Worm (Caenorhabditis elegans) whole organism, mixed stage, embryonic: ENCODE measurements around the gene dsl-7.

ENCODE experiments used
- ceh-39 ChIP-seq: fragments of 150-350 bp; optimal IDR thresholded peaks from 2 replicates; lab custom pipeline; 2014; ENCODE audit warnings: missing biosample characterization, missing genetic modification characterization
- ceh-83 ChIP-seq: fragments of 200-800 bp; sonication (Bioruptor generic); optimal IDR thresholded peaks from 2 replicates; lab custom pipeline; 2018; ENCODE audit warnings: mild to moderate bottlenecking, missing genetic modification characterization, missing compliant biosample characterization
- hlh-1 ChIP-seq: fragments of 150-350 bp; optimal IDR thresholded peaks from 2 replicates; lab custom pipeline; 2014; ENCODE audit warnings: missing biosample characterization, missing genetic modification reagents, missing genetic modification characterization
- lin-32 ChIP-seq: fragments of 200-800 bp; sonication (Bioruptor generic); optimal IDR thresholded peaks from 2 replicates; lab custom pipeline; 2018; ENCODE audit warnings: mild to moderate bottlenecking, missing genetic modification characterization, missing compliant biosample characterization
- mep-1 ChIP-seq: fragments of 150-350 bp; optimal IDR thresholded peaks from 2 replicates; lab custom pipeline; 2017; ENCODE audit warnings: missing biosample characterization, missing genetic modification reagents, missing genetic modification characterization, inconsistent platforms
- nhr-12 ChIP-seq: fragments of 150-350 bp; optimal IDR thresholded peaks from 2 replicates; lab custom pipeline; 2014; ENCODE audit warnings: missing biosample characterization, missing genetic modification characterization
- nhr-28 ChIP-seq: fragments of 150-350 bp; optimal IDR thresholded peaks from 2 replicates; lab custom pipeline; 2014; ENCODE audit warnings: missing biosample characterization, missing genetic modification characterization
- nhr-76 ChIP-seq: sonication (generic microtip); optimal IDR thresholded peaks from 2 replicates; lab custom pipeline; 2017; ENCODE audit warnings: missing biosample characterization, missing genetic modification characterization
- sem-2 ChIP-seq: fragments of 200-800 bp; sonication (Bioruptor generic); optimal IDR thresholded peaks from 2 replicates; lab custom pipeline; 2018; ENCODE audit warnings: mild to moderate bottlenecking, missing genetic modification characterization, missing compliant biosample characterization
- snpc-4 ChIP-seq: fragments of 150-350 bp; optimal IDR thresholded peaks from 2 replicates; lab custom pipeline; 2014; ENCODE audit warnings: missing biosample characterization, missing genetic modification characterization
- unc-62 ChIP-seq: fragments of 150-350 bp; optimal IDR thresholded peaks from 2 replicates; lab custom pipeline; 2014; ENCODE audit warnings: missing biosample characterization, missing genetic modification reagents, missing genetic modification characterization
- zip-8 ChIP-seq: fragments of 150-350 bp; optimal IDR thresholded peaks from 2 replicates; lab custom pipeline; 2014; ENCODE audit warnings: missing biosample characterization, missing genetic modification characterization

The dsl-7 gene

ce11 chrV:13043195-13043762 is 50.3 kb downstream of the dsl-7 start, which contains the start of gene lap-2:
TSS of gene lap-2 (plus strand) at chrV:13043712.
- TF ChIP-seq hlh-1, result no peak
- no peak for TF ChIP-seq nhr-76 (tag; lab: Kevin White, UChicago)
- TF ChIP-seq sem-2 (GFP tag; lab: Kevin White, UChicago), result no peak
- TF ChIP-seq ceh-83 (GFP tag; lab: Kevin White, UChicago), result no peak
- TF ChIP-seq lin-32 (GFP tag; lab: Kevin White, UChicago), result no peak
- peak; percentile 71 for TF ChIP-seq unc-62 (GFP tag; lab: Kevin White, UChicago)
- no peak for TF ChIP-seq snpc-4

DNA sequence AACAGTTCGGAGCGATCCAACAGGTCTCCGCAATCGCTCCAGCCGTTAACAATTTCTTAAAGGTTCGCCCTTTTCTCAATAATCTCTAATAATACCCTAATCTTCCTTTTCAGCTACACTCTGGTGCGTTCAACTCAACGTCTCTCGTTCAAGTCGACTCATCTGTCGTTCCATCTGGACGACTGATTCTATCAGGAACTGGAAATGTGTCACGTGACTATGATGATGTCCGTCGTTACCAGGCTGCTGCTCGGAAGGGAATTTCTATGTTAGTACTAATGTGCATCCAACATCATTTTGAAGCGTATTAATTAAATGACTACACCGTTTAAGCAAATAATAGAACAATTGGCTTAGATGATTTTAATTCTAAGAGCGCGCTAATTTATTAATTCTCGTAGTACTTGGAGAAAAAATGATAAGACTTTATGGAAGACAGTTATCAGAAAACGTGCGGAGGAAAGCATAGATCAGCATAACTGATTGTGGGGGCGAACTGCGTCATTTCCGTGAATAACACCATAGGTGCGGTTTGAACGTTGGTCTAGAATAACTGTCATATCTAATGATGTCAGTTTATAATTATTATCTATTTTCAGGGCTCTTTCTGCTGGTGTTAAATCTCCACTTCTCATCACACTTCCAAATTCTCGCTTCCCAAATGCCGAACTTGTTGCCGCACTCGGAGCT is 51.0 kb downstream of the dsl-7 start:
- no peak for TF ChIP-seq sem-2 (GFP tag; lab: Kevin White, UChicago)
- TF ChIP-seq nhr-12 (tag; lab: Kevin White, UChicago), result no peak
- no peak for TF ChIP-seq nhr-28 (tag; lab: Kevin White, UChicago)
- TF ChIP-seq ceh-39, result no peak
- no peak for TF ChIP-seq mep-1
- no peak for TF ChIP-seq zip-8 (tag; lab: Kevin White, UChicago)
